Worm (Caenorhabditis elegans) whole organism, L1 larva: Measurements from ENCODE around the gene php-3.
A peak's percentile ranks its signal among the peaks of the same experiment; 100 is the strongest.

Experiments
- C16A3.4 ChIP-seq: fragments of 150-350 bp; optimal IDR thresholded peaks from 2 replicates; lab custom pipeline; 2014; ENCODE audit warnings: missing biosample characterization, missing genetic modification characterization
- alr-1 ChIP-seq: fragments of 200-800 bp; sonication (Bioruptor generic); optimal IDR thresholded peaks from 2 replicates; lab custom pipeline; 2018; ENCODE audit warnings: borderline replicate concordance, mild to moderate bottlenecking, missing genetic modification characterization, missing compliant biosample characterization
- ama-1 ChIP-seq: fragments of 150-350 bp; optimal IDR thresholded peaks from 2 replicates; lab custom pipeline; 2014
- ceh-63 ChIP-seq: fragments of 200-800 bp; sonication (Bioruptor generic); optimal IDR thresholded peaks from 2 replicates; lab custom pipeline; 2018; ENCODE audit warnings: mild to moderate bottlenecking, missing genetic modification characterization, missing compliant biosample characterization
- ceh-82 ChIP-seq, 3 experiments: fragments of 150-350 bp in 1 of 3; sonication (generic microtip) in 2 of 3; optimal IDR thresholded peaks; 2 replicates each; lab custom pipeline; 2014 to 2017; ENCODE audit warnings: missing biosample characterization in 3 of 3, missing genetic modification characterization in 3 of 3
- ceh-88 ChIP-seq: fragments of 200-800 bp; sonication (Bioruptor generic); IDR thresholded peaks from 2 replicates; pipeline ENCODE4 v1.3.6; 2022; ENCODE audit warnings: missing genetic modification characterization, missing compliant biosample characterization
- dpl-1 ChIP-seq, 3 experiments: fragments of 150-350 bp in 2 of 3; sonication (generic microtip) in 1 of 3; optimal IDR thresholded peaks; 2 replicates each; lab custom pipeline; 2014 to 2017; ENCODE audit warnings: missing biosample characterization in 3 of 3, missing genetic modification characterization in 3 of 3, missing genetic modification reagents in 3 of 3
- dsc-1 ChIP-seq: sonication (generic microtip); optimal IDR thresholded peaks from 2 replicates; lab custom pipeline; 2016; ENCODE audit warnings: mild to moderate bottlenecking, missing genetic modification characterization, missing compliant biosample characterization
- efl-1 ChIP-seq, 4 experiments: fragments of 150-350 bp; optimal IDR thresholded peaks in 3 of 4; peaks in 1 of 4; 1 replicate in 1 of 4; 2 replicates in 3 of 4; lab custom pipeline; 2014; ENCODE audit warnings: missing biosample characterization in 2 of 4, missing genetic modification characterization in 2 of 4, missing genetic modification reagents in 2 of 4
- egl-27 ChIP-seq, 2 experiments: fragments of 150-350 bp in 1 of 2; sonication (generic microtip); optimal IDR thresholded peaks; 3 replicates each; lab custom pipeline; 2017 to 2018; ENCODE audit warnings: missing biosample characterization in 2 of 2, missing genetic modification characterization in 2 of 2, missing genetic modification reagents in 2 of 2
- elt-2 ChIP-seq: sonication (generic microtip); optimal IDR thresholded peaks from 2 replicates; lab custom pipeline; 2016; ENCODE audit warnings: missing genetic modification characterization, mild to moderate bottlenecking, inconsistent platforms, missing compliant biosample characterization, missing genetic modification reagents
- elt-3 ChIP-seq, 6 experiments: fragments of 150-350 bp in 1 of 6; sonication (generic microtip); optimal IDR thresholded peaks; 2 replicates each; lab custom pipeline; 2017 to 2018; ENCODE audit warnings: missing biosample characterization in 6 of 6, missing genetic modification characterization in 6 of 6, inconsistent platforms in 1 of 6
- ets-5 ChIP-seq: fragments of 200-800 bp; sonication (Bioruptor generic); IDR thresholded peaks from 2 replicates; pipeline ENCODE4 v1.3.6; 2022; ENCODE audit warnings: missing genetic modification characterization, missing compliant biosample characterization
- fkh-10 ChIP-seq: sonication (generic microtip); optimal IDR thresholded peaks from 2 replicates; lab custom pipeline; 2017; ENCODE audit warnings: missing biosample characterization, missing genetic modification reagents, missing genetic modification characterization
- lin-14 ChIP-seq: fragments of 200-800 bp; sonication (Bioruptor generic); optimal IDR thresholded peaks from 2 replicates; lab custom pipeline; 2018; ENCODE audit warnings: mild to moderate bottlenecking, missing genetic modification characterization, moderate library complexity, missing compliant biosample characterization
- lin-35 ChIP-seq, 2 experiments: fragments of 150-350 bp; optimal IDR thresholded peaks; 2 replicates each; lab custom pipeline; 2014; ENCODE audit warnings: missing biosample characterization in 2 of 2, missing genetic modification characterization in 2 of 2, missing genetic modification reagents in 2 of 2
- lin-39 ChIP-seq: fragments of 150-350 bp; optimal IDR thresholded peaks from 2 replicates; lab custom pipeline; 2014; ENCODE audit warnings: missing biosample characterization, missing genetic modification reagents, missing genetic modification characterization
- lsy-2 ChIP-seq, 2 experiments: fragments of 150-350 bp; optimal IDR thresholded peaks; 2 replicates each; lab custom pipeline; 2014; ENCODE audit warnings: missing biosample characterization in 2 of 2, missing genetic modification characterization in 2 of 2
- mab-9 ChIP-seq: fragments of 200-800 bp; sonication (Bioruptor generic); IDR thresholded peaks from 2 replicates; pipeline ENCODE4 v1.3.6; 2022; ENCODE audit warnings: missing genetic modification reagents, missing genetic modification characterization, missing compliant biosample characterization
- nhr-20 ChIP-seq: sonication (generic microtip); optimal IDR thresholded peaks from 2 replicates; lab custom pipeline; 2016; ENCODE audit warnings: mild to moderate bottlenecking, missing genetic modification characterization, missing compliant biosample characterization
- nhr-237 ChIP-seq: fragments of 150-350 bp; optimal IDR thresholded peaks from 2 replicates; lab custom pipeline; 2014; ENCODE audit warnings: missing biosample characterization, missing genetic modification characterization
- nhr-28 ChIP-seq: fragments of 150-350 bp; optimal IDR thresholded peaks from 2 replicates; lab custom pipeline; 2014; ENCODE audit warnings: missing biosample characterization, missing genetic modification characterization
- nhr-71 ChIP-seq: sonication (generic microtip); optimal IDR thresholded peaks from 2 replicates; lab custom pipeline; 2016; ENCODE audit warnings: mild to moderate bottlenecking, missing genetic modification characterization, moderate library complexity, missing compliant biosample characterization
- nhr-76 ChIP-seq: sonication (generic microtip); optimal IDR thresholded peaks from 2 replicates; lab custom pipeline; 2017; ENCODE audit warnings: missing biosample characterization, missing genetic modification characterization
- nhr-77 ChIP-seq: fragments of 150-350 bp; optimal IDR thresholded peaks from 2 replicates; lab custom pipeline; 2014; ENCODE audit warnings: missing biosample characterization, missing genetic modification characterization
- rnt-1 ChIP-seq: sonication (generic microtip); optimal IDR thresholded peaks from 2 replicates; lab custom pipeline; 2016; ENCODE audit warnings: mild to moderate bottlenecking, missing genetic modification characterization, moderate library complexity, missing compliant biosample characterization
- skn-1 ChIP-seq: fragments of 150-350 bp; optimal IDR thresholded peaks from 2 replicates; lab custom pipeline; 2014; ENCODE audit warnings: missing biosample characterization, missing genetic modification characterization
- sptf-1 ChIP-seq: fragments of 150-350 bp; optimal IDR thresholded peaks from 2 replicates; lab custom pipeline; 2014; ENCODE audit warnings: missing biosample characterization, missing genetic modification characterization
- vab-15 ChIP-seq: sonication (generic microtip); optimal IDR thresholded peaks from 2 replicates; lab custom pipeline; 2017; ENCODE audit warnings: missing genotype, mild to moderate bottlenecking, missing genetic modification characterization, missing compliant biosample characterization
- zip-4 ChIP-seq: fragments of 200-800 bp; sonication (Bioruptor generic); optimal IDR thresholded peaks from 2 replicates; lab custom pipeline; 2018; ENCODE audit warnings: mild to moderate bottlenecking, missing genetic modification characterization, moderate library complexity, missing compliant biosample characterization

php-3 gene

ce11 chrIII:12119625-12120024, 42.3 kb upstream of the php-3 start:
- no peak for TF ChIP-seq ceh-63
- TF ChIP-seq rnt-1 (tag; lab: Kevin White, UChicago): no peak
- TF ChIP-seq sptf-1 (tag; lab: Kevin White, UChicago): no peak
- TF ChIP-seq, all 84 proteins: peak for 0

- TF ChIP-seq efl-1 (optimal IDR thresholded peaks at IDR 0.05; lab: Kevin White, UChicago) (no peak), efl-1 (GFP tag; optimal IDR thresholded peaks at IDR 0.05 in 1 of 2; lab: Kevin White, UChicago) (peak in 1 of 2 experiments; percentile 6), skn-1 (tag; lab: Kevin White, UChicago) (no peak)
These were observed 41.0 kb upstream of the php-3 start, which contains the start of gene lron-12 for ce11 chrIII:12118381-12118780. Gene lron-12, minus strand, starts transcription at chrIII:12118481.

- TF ChIP-seq efl-1 (optimal IDR thresholded peaks at IDR 0.05; lab: Kevin White, UChicago) (no peak), efl-1 (GFP tag; optimal IDR thresholded peaks at IDR 0.05 in 1 of 2; lab: Kevin White, UChicago) (peak in 1 of 2 experiments; percentile 36), nhr-20 (tag; lab: Kevin White, UChicago) (peak; percentile 20), ets-5 (GFP tag; lab: Robert Waterston, UW) (no peak)
These were observed 30.1 kb upstream of the php-3 start, which contains the start of the genes cest-12 and lonp-2 for ce11 chrIII:12107441-12107840. Gene cest-12, minus strand, starts transcription at chrIII:12107541. Gene lonp-2, plus strand, starts transcription at chrIII:12107774.

ce11 chrIII:12094158-12094856, 17.0 kb upstream of the php-3 start:
- TF ChIP-seq lin-39 (no peak), efl-1 (optimal IDR thresholded peaks at IDR 0.05; lab: Kevin White, UChicago) (no peak), efl-1 (GFP tag; optimal IDR thresholded peaks at IDR 0.05 in 1 of 2; lab: Kevin White, UChicago) (peak in 1 of 2 experiments; percentile 60), ets-5 (GFP tag; lab: Robert Waterston, UW) (no peak), lsy-2 (tag; optimal IDR thresholded peaks at IDR 0.05; lab: Kevin White, UChicago) (peak in 1 of 2 experiments; percentile 30)

- TF ChIP-seq mab-9 (GFP tag; lab: Robert Waterston, UW) (no peak), egl-27 (tag; optimal IDR thresholded peaks at IDR 0.05; lab: Kevin White, UChicago) (no peak), nhr-76 (tag; lab: Kevin White, UChicago) (no peak), dsc-1 (no peak), ama-1 (lab: Kevin White, UChicago) (no peak), ceh-82 (tag; optimal IDR thresholded peaks at IDR 0.05; lab: Kevin White, UChicago) (no peak), elt-2 (tag; lab: Kevin White, UChicago) (no peak), ceh-88 (GFP tag; lab: Robert Waterston, UW) (no peak), vab-15 (tag; lab: Kevin White, UChicago) (no peak), zip-4 (no peak)
These were observed 15.2 kb upstream of the php-3 start for ce11 chrIII:12092595-12092994.

ce11 chrIII:12087564-12087963, 10.2 kb upstream of the php-3 start:
- TF ChIP-seq fkh-10 (GFP tag; lab: Kevin White, UChicago) (no peak), efl-1 (optimal IDR thresholded peaks at IDR 0.05; lab: Kevin White, UChicago) (no peak), efl-1 (GFP tag; optimal IDR thresholded peaks at IDR 0.05 in 1 of 2; lab: Kevin White, UChicago) (peak in 1 of 2 experiments; percentile 54)

ce11 chrIII:12084749-12085307, 7.5 kb upstream of the php-3 start:
- TF ChIP-seq nhr-20 (tag; lab: Kevin White, UChicago) (no peak), nhr-71 (tag; lab: Kevin White, UChicago) (peak; percentile 8), nhr-237 (tag; lab: Kevin White, UChicago) (no peak), lin-35 (GFP tag; optimal IDR thresholded peaks at IDR 0.05; lab: Kevin White, UChicago) (no peak), dsc-1 (peak; percentile 8), alr-1 (tag; lab: Kevin White, UChicago) (no peak), lsy-2 (tag; optimal IDR thresholded peaks at IDR 0.05; lab: Kevin White, UChicago) (peak; percentile 10 to 70), nhr-77 (tag; lab: Kevin White, UChicago) (no peak), nhr-28 (tag; lab: Kevin White, UChicago) (no peak), elt-2 (tag; lab: Kevin White, UChicago) (peak; percentile 63), elt-3 (tag; optimal IDR thresholded peaks at IDR 0.05; lab: Kevin White, UChicago) (peak in 1 of 6 experiments; percentile 11), dpl-1 (GFP tag; optimal IDR thresholded peaks at IDR 0.05; lab: Kevin White, UChicago) (no peak), C16A3.4 (tag; lab: Kevin White, UChicago) (no peak), lin-14 (peak; percentile 19)
